Fruit fly (Drosophila melanogaster) whole organism: ENCODE results near the gene CG14327.

Experiments
- CG8478 ChIP-seq: fragments of >200 bp; optimal IDR thresholded peaks from 2 replicates; lab custom pipeline; 2018; ENCODE audit warnings: inconsistent platforms
- Dll ChIP-seq: fragments of >200 bp; optimal IDR thresholded peaks from 2 replicates; lab custom pipeline; 2017
- EcR ChIP-seq, 2 experiments: fragments of >200 bp; optimal IDR thresholded peaks; 2 replicates each; lab custom pipeline; 2017; ENCODE audit warnings: missing biosample characterization in 2 of 2, missing genetic modification characterization in 2 of 2, missing genetic modification reagents in 2 of 2
- pan ChIP-seq: fragments of >200 bp; optimal IDR thresholded peaks from 2 replicates; lab custom pipeline; 2017
- psq ChIP-seq: fragments of >200 bp; optimal IDR thresholded peaks from 2 replicates; lab custom pipeline; 2017
- usp ChIP-seq: fragments of >200 bp; optimal IDR thresholded peaks from 2 replicates; lab custom pipeline; 2017; ENCODE audit warnings: missing biosample characterization, missing genetic modification characterization, mixed read lengths

Gene CG14327

DNA sequence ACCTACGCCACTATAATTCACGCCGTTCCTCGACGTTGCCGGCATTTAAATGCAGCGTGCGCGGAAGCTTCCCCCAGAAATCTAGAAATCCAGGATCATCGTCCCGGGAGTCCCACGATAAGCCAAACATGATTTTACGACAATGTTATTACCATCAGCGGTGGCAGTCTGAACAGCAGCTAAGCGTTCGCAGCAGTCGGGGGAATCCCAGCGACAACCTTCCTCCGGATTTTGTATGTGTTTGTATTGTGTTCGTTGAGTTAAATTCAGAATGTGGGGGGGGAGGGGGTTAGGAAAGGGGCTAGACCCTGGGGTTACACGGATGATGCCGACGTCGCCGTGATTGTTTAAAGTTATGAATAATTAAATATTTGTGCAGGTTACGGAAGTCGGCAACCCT is 30.5 kb downstream of the CG14327 start:
- TF ChIP-seq usp (GFP tag; lab: Kevin White, UChicago) (no peak), EcR (GFP tag; optimal IDR thresholded peaks at IDR 0.05; lab: Kevin White, UChicago) (no peak), pan (no peak), CG8478 (lab: Kevin White, UChicago) (no peak)

DNA sequence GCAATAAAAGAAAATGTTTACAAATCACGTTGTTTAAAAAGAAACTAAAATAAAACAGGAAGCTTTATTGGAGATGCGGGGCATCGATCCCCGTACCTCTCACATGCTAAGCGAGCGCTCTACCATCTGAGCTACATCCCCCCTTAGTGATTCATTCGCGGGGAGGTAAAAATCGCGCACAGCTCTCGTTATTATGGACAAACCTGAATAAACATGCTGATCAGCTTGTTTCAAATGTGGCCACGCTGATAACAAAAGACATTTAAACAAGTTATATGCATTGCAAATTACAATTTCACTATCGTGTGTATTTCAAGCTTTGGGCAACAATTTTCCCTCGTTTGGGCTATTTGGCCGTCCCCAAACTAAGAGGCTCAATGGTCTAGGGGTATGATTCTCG is 31.7 kb downstream of the CG14327 start:
- no peak for TF ChIP-seq EcR (GFP tag; optimal IDR thresholded peaks at IDR 0.05; lab: Kevin White, UChicago)
- no peak for TF ChIP-seq CG8478 (lab: Kevin White, UChicago)
- no peak for TF ChIP-seq Dll (lab: Kevin White, UChicago)
- TF ChIP-seq pan, result no peak
- no peak for TF ChIP-seq usp (GFP tag; lab: Kevin White, UChicago)
- no peak for TF ChIP-seq psq (lab: Kevin White, UChicago)

DNA sequence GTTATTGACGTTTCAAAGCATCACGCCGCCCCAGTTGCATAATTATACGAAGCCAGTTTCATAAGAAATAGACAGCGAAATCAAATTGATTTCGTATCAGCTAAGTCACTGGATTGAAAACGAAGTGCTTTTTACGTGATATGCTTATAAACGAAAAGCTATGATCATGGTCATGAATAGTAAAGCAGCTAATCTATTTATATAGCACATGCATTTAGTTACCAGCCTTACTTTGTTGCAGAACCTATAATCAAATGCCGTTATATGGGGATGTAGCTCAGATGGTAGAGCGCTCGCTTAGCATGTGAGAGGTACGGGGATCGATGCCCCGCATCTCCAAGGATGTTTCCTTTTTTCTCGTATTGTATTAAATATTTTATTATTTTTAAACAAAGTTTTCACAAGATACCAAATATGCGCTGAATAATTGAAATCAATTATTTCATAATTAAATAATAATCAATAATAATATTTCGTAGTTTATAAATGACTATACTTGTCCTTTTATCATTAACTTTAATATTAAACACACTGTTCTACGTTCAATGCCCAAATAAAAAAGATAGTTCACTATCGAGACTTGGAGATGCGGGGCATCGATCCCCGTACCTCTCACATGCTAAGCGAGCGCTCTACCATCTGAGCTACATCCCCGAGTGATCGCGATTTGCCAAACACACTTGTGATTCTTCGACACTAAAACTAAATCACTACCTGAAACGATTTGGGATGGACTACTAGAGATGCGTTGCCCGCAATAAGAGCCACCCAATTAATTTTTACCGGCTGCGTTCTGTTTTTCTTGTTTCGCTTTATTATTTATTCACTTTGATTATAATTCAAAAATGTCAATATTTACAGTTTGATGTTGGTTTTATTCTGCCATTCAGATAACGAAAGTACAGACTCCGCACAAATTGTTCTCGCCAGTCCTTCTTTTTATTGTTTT is 32.9 kb downstream of the CG14327 start:
- TF ChIP-seq EcR (GFP tag; optimal IDR thresholded peaks at IDR 0.05; lab: Kevin White, UChicago), result no peak

DNA sequence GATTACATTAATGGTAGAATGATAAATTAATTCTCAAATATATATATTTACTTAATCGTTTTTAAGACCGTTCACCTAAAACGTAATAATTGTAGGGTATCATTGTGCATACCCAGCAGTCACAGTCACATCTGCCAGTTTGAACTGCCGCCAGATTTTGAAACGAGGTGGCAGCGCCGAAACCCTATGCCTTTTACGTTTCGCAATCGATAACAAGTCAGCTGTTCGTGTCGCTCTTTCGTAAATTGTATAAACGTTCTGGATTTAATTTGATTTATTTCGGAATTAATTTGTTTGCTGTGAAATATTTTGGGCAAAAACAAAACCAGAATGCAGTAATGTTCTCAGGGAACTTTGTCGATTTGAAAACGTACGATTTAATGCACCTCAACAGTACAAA is 33.9 kb downstream of the CG14327 start, which contains the start of gene CG14322:
CG14322 (plus strand) TSS at position 236 of the 400 bp plus-strand sequence.
- TF ChIP-seq pan (no peak), EcR (GFP tag; optimal IDR thresholded peaks at IDR 0.05; lab: Kevin White, UChicago) (no peak), CG8478 (lab: Kevin White, UChicago) (no peak), Dll (lab: Kevin White, UChicago) (no peak), usp (GFP tag; lab: Kevin White, UChicago) (no peak), psq (lab: Kevin White, UChicago) (no peak)

- TF ChIP-seq pan (no peak), Dll (lab: Kevin White, UChicago) (no peak), usp (GFP tag; lab: Kevin White, UChicago) (no peak), psq (lab: Kevin White, UChicago) (no peak), CG8478 (lab: Kevin White, UChicago) (no peak), EcR (GFP tag; optimal IDR thresholded peaks at IDR 0.05; lab: Kevin White, UChicago) (no peak)
These were observed 40.4 kb downstream of the CG14327 start for dm6 chr3R:17653879-17654278.

DNA sequence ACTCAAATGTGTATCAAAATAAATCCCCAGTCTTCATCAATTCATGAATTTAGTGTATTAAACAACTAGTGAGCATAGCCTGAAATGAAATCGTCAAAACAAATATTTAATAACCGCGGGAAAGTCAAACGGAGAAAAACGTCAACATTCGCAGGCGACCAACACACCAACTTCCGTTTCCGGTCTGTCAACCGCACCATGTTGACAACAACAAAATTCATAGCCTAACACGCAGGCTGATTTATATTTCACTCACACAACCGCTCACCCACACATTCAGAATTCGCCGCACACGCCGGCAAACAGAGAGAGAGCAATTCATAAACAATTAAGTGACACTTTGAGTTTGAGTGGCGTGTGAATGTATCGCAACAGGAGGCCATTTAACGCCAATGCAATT is 41.5 kb downstream of the CG14327 start:
- TF ChIP-seq usp (GFP tag; lab: Kevin White, UChicago), result no peak
- no peak for TF ChIP-seq Dll (lab: Kevin White, UChicago)
- no peak for TF ChIP-seq psq (lab: Kevin White, UChicago)
- TF ChIP-seq pan, result no peak
- TF ChIP-seq CG8478 (lab: Kevin White, UChicago), result no peak
- TF ChIP-seq EcR (GFP tag; optimal IDR thresholded peaks at IDR 0.05; lab: Kevin White, UChicago), result no peak

dm6 chr3R:17656923-17657322 is 43.4 kb downstream of the CG14327 start:
- TF ChIP-seq CG8478 (lab: Kevin White, UChicago), result no peak
- TF ChIP-seq Dll (lab: Kevin White, UChicago), result no peak
- no peak for TF ChIP-seq EcR (GFP tag; optimal IDR thresholded peaks at IDR 0.05; lab: Kevin White, UChicago)
- TF ChIP-seq usp (GFP tag; lab: Kevin White, UChicago), result no peak
- no peak for TF ChIP-seq pan
- TF ChIP-seq psq (lab: Kevin White, UChicago), result no peak
